Fruit fly (Drosophila melanogaster) whole organism, embryonic: ENCODE data around the gene CG32333.

Experiments
- Abd-B ChIP-seq: fragments of 200-800 bp; sonication (Bioruptor generic); optimal IDR thresholded peaks from 2 replicates; lab custom pipeline; 2018; ENCODE audit warnings: missing biosample characterization, mild to moderate bottlenecking, missing genetic modification characterization, moderate library complexity
- Adf1 ChIP-seq: fragments of 200-800 bp; sonication (Bioruptor generic); IDR thresholded peaks from 2 replicates; pipeline ENCODE4 v1.3.6; 2022; ENCODE audit warnings: missing biosample characterization, missing genetic modification characterization
- Antp ChIP-seq: fragments of 200-800 bp; sonication (Bioruptor generic); optimal IDR thresholded peaks from 3 replicates; lab custom pipeline; 2016; ENCODE audit warnings: missing biosample characterization, missing genetic modification characterization
- Atf6 ChIP-seq: fragments of 200-800 bp; sonication (Bioruptor generic); IDR thresholded peaks from 2 replicates; pipeline ENCODE4 v1.3.6; 2022; ENCODE audit warnings: missing biosample characterization, missing genetic modification characterization
- Bdp1 ChIP-seq: fragments of 200-800 bp; sonication (Bioruptor generic); optimal IDR thresholded peaks from 3 replicates; lab custom pipeline; 2016; ENCODE audit warnings: missing biosample characterization, missing genetic modification characterization
- C15 ChIP-seq: fragments of 200-800 bp; sonication (Bioruptor generic); IDR thresholded peaks from 3 replicates; pipeline ENCODE4 v1.3.6; 2022; ENCODE audit warnings: missing biosample characterization, missing genetic modification characterization
- CG12391 ChIP-seq: fragments of 200-800 bp; sonication (Bioruptor generic); optimal IDR thresholded peaks from 3 replicates; lab custom pipeline; 2018; ENCODE audit warnings: missing biosample characterization, mild to moderate bottlenecking, missing genetic modification characterization, moderate library complexity
- CG13894 ChIP-seq: fragments of 200-800 bp; sonication (Bioruptor generic); optimal IDR thresholded peaks from 3 replicates; lab custom pipeline; 2018; ENCODE audit warnings: missing biosample characterization, mild to moderate bottlenecking, missing genetic modification characterization, moderate library complexity
- CG1603 ChIP-seq: fragments of 200-800 bp; sonication (Bioruptor generic); optimal IDR thresholded peaks from 2 replicates; lab custom pipeline; 2019; ENCODE audit warnings: missing biosample characterization, mild to moderate bottlenecking, missing genetic modification characterization, moderate library complexity
- CG17186 ChIP-seq: fragments of 200-800 bp; sonication (Bioruptor generic); optimal IDR thresholded peaks from 3 replicates; lab custom pipeline; 2017; ENCODE audit warnings: missing biosample characterization, missing genetic modification reagents, missing genetic modification characterization
- CG17328 ChIP-seq: fragments of 200-800 bp; sonication (Bioruptor generic); IDR thresholded peaks from 2 replicates; pipeline ENCODE4 v1.3.6; 2022; ENCODE audit warnings: missing biosample characterization, missing genetic modification characterization
- CG1792 ChIP-seq: fragments of 200-800 bp; sonication (Bioruptor generic); optimal IDR thresholded peaks from 2 replicates; lab custom pipeline; 2016; ENCODE audit warnings: missing biosample characterization, missing genetic modification characterization
- CG18619 ChIP-seq: fragments of 200-800 bp; sonication (Bioruptor generic); optimal IDR thresholded peaks from 3 replicates; lab custom pipeline; 2017; ENCODE audit warnings: missing biosample characterization, mild to moderate bottlenecking, missing genetic modification characterization
- CG18764 ChIP-seq: fragments of 200-800 bp; sonication (Bioruptor generic); optimal IDR thresholded peaks from 3 replicates; lab custom pipeline; 2016; ENCODE audit warnings: missing biosample characterization, missing genetic modification characterization
- CG30403 ChIP-seq: fragments of 200-800 bp; sonication (Bioruptor generic); optimal IDR thresholded peaks from 3 replicates; lab custom pipeline; 2016; ENCODE audit warnings: missing biosample characterization, missing genetic modification characterization
- CG42726 ChIP-seq: fragments of 200-800 bp; sonication (Bioruptor generic); IDR thresholded peaks from 2 replicates; pipeline ENCODE4 v1.3.6; 2022; ENCODE audit warnings: missing biosample characterization, missing genetic modification characterization; ENCODE audit not compliant: partially characterized antibody
- CG4282 ChIP-seq: fragments of 200-800 bp; sonication (Bioruptor generic); optimal IDR thresholded peaks from 2 replicates; lab custom pipeline; 2016; ENCODE audit warnings: missing biosample characterization, missing genetic modification characterization
- CG6854 ChIP-seq: fragments of 200-800 bp; sonication (Bioruptor generic); optimal IDR thresholded peaks from 3 replicates; lab custom pipeline; 2017; ENCODE audit warnings: missing biosample characterization, mild to moderate bottlenecking, missing genetic modification characterization
- CG7839 ChIP-seq: fragments of 200-800 bp; sonication (Bioruptor generic); optimal IDR thresholded peaks from 3 replicates; lab custom pipeline; 2018; ENCODE audit warnings: missing biosample characterization, mild to moderate bottlenecking, missing genetic modification characterization, moderate library complexity
- CG9817 ChIP-seq: fragments of 200-800 bp; sonication (Bioruptor generic); optimal IDR thresholded peaks from 2 replicates; lab custom pipeline; 2018; ENCODE audit warnings: missing biosample characterization, mild to moderate bottlenecking, missing genetic modification characterization, moderate library complexity
- CrebB ChIP-seq: fragments of 200-800 bp; sonication (Bioruptor generic); optimal IDR thresholded peaks from 3 replicates; lab custom pipeline; 2018; ENCODE audit warnings: missing biosample characterization, mild to moderate bottlenecking, missing genetic modification characterization
- Dp ChIP-seq: fragments of 200-800 bp; sonication (Bioruptor generic); optimal IDR thresholded peaks from 2 replicates; lab custom pipeline; 2018; ENCODE audit warnings: missing biosample characterization, mild to moderate bottlenecking, missing genetic modification characterization, moderate library complexity
- H15 ChIP-seq: fragments of 200-800 bp; sonication (Bioruptor generic); IDR thresholded peaks from 3 replicates; pipeline ENCODE4 v1.3.6; 2022; ENCODE audit warnings: missing biosample characterization, missing genetic modification characterization
- Lim3 ChIP-seq: fragments of 200-800 bp; sonication (Bioruptor generic); IDR thresholded peaks from 2 replicates; pipeline ENCODE4 v1.3.6; 2022; ENCODE audit warnings: missing biosample characterization, missing genetic modification characterization
- MESR4 ChIP-seq: fragments of 200-800 bp; sonication (Bioruptor generic); optimal IDR thresholded peaks from 2 replicates; lab custom pipeline; 2018; ENCODE audit warnings: missing biosample characterization, mild to moderate bottlenecking, missing genetic modification characterization, moderate library complexity
- Oaz ChIP-seq: fragments of 200-800 bp; sonication (Bioruptor generic); IDR thresholded peaks from 2 replicates; pipeline ENCODE4 v1.3.6; 2022; ENCODE audit warnings: missing biosample characterization, missing genetic modification characterization
- Ravus ChIP-seq: fragments of 200-800 bp; sonication (Bioruptor generic); IDR thresholded peaks from 2 replicates; pipeline ENCODE4 v1.3.6; 2022; ENCODE audit warnings: missing biosample characterization, missing genetic modification characterization
- Sox102F ChIP-seq: fragments of 200-800 bp; sonication (Bioruptor generic); optimal IDR thresholded peaks from 2 replicates; lab custom pipeline; 2018; ENCODE audit warnings: missing biosample characterization, mild to moderate bottlenecking, missing genetic modification characterization, moderate library complexity
- Xbp1 ChIP-seq: fragments of 200-800 bp; sonication (Bioruptor generic); optimal IDR thresholded peaks from 3 replicates; lab custom pipeline; 2016; ENCODE audit warnings: missing biosample characterization, mild to moderate bottlenecking, missing genetic modification characterization
- ase ChIP-seq: fragments of 200-800 bp; sonication (Bioruptor generic); IDR thresholded peaks from 3 replicates; pipeline ENCODE4 v1.3.6; 2022; ENCODE audit warnings: missing biosample characterization, missing genetic modification characterization
- bcd ChIP-seq: fragments of 200-800 bp; sonication (Bioruptor generic); optimal IDR thresholded peaks from 2 replicates; lab custom pipeline; 2017; ENCODE audit warnings: missing biosample characterization, mild to moderate bottlenecking, missing genetic modification characterization
- chinmo ChIP-seq: fragments of 200-800 bp; sonication (Bioruptor generic); IDR thresholded peaks from 4 replicates; pipeline ENCODE4 v1.3.6; 2022; ENCODE audit warnings: missing biosample characterization, missing genetic modification characterization; ENCODE audit not compliant: partially characterized antibody
- en ChIP-seq: fragments of 200-800 bp; sonication (Bioruptor generic); optimal IDR thresholded peaks from 2 replicates; lab custom pipeline; 2016; ENCODE audit warnings: missing biosample characterization, missing genetic modification characterization
- eve ChIP-seq, 2 experiments: fragments of >200 bp; optimal IDR thresholded peaks; 2 replicates each; lab custom pipeline; 2017; ENCODE audit warnings: missing biosample characterization in 2 of 2, missing genetic modification characterization in 2 of 2
- ftz-f1 ChIP-seq: fragments of 200-800 bp; sonication (Bioruptor generic); optimal IDR thresholded peaks from 2 replicates; lab custom pipeline; 2016; ENCODE audit warnings: missing biosample characterization, missing genetic modification characterization
- gfzf ChIP-seq: fragments of 200-800 bp; sonication (Bioruptor generic); optimal IDR thresholded peaks from 2 replicates; lab custom pipeline; 2016; ENCODE audit warnings: missing biosample characterization, mild to moderate bottlenecking, missing genetic modification characterization, moderate library complexity
- gro ChIP-seq: fragments of 200-800 bp; sonication (Bioruptor generic); optimal IDR thresholded peaks from 2 replicates; lab custom pipeline; 2016; ENCODE audit warnings: missing biosample characterization, missing genetic modification characterization
- hb ChIP-seq: fragments of 200-800 bp; sonication (Bioruptor generic); IDR thresholded peaks from 3 replicates; pipeline ENCODE4 v1.3.6; 2022; ENCODE audit warnings: missing biosample characterization, missing genetic modification characterization; ENCODE audit not compliant: partially characterized antibody
- ind ChIP-seq: fragments of 200-800 bp; sonication (Bioruptor generic); optimal IDR thresholded peaks from 3 replicates; lab custom pipeline; 2016; ENCODE audit warnings: missing biosample characterization, missing genetic modification characterization
- inv ChIP-seq: fragments of 200-800 bp; sonication (Bioruptor generic); IDR thresholded peaks from 2 replicates; pipeline ENCODE4 v1.3.6; 2022; ENCODE audit warnings: missing biosample characterization, missing genetic modification characterization; ENCODE audit not compliant: partially characterized antibody
- klu ChIP-seq: fragments of 200-800 bp; sonication (Bioruptor generic); IDR thresholded peaks from 2 replicates; pipeline ENCODE4 v1.3.6; 2022; ENCODE audit warnings: missing biosample characterization, missing genetic modification characterization
- lmd ChIP-seq: fragments of 200-800 bp; sonication (Bioruptor generic); IDR thresholded peaks from 2 replicates; pipeline ENCODE4 v1.3.6; 2022; ENCODE audit warnings: missing biosample characterization, missing genetic modification characterization
- maf-S ChIP-seq: fragments of 200-800 bp; sonication (Bioruptor generic); optimal IDR thresholded peaks from 2 replicates; lab custom pipeline; 2016; ENCODE audit warnings: missing biosample characterization, missing genetic modification characterization
- mld ChIP-seq: fragments of 200-800 bp; sonication (Bioruptor generic); IDR thresholded peaks from 3 replicates; pipeline ENCODE4 v1.3.6; 2022; ENCODE audit warnings: missing biosample characterization, missing genetic modification characterization; ENCODE audit not compliant: partially characterized antibody
- nerfin-2 ChIP-seq: fragments of 200-800 bp; sonication (Bioruptor generic); IDR thresholded peaks from 2 replicates; pipeline ENCODE4 v1.3.6; 2022; ENCODE audit warnings: missing biosample characterization, missing genetic modification characterization; ENCODE audit not compliant: partially characterized antibody
- row ChIP-seq: fragments of 200-800 bp; sonication (Bioruptor generic); IDR thresholded peaks from 3 replicates; pipeline ENCODE4 v1.3.6; 2022; ENCODE audit warnings: missing biosample characterization, missing genetic modification characterization
- slou ChIP-seq: fragments of 200-800 bp; sonication (Bioruptor generic); optimal IDR thresholded peaks from 3 replicates; lab custom pipeline; 2016; ENCODE audit warnings: missing biosample characterization, missing genetic modification characterization
- stc ChIP-seq: fragments of 200-800 bp; sonication (Bioruptor generic); IDR thresholded peaks from 2 replicates; pipeline ENCODE4 v1.3.6; 2022; ENCODE audit warnings: missing biosample characterization, missing genetic modification characterization
- tin ChIP-seq: fragments of 200-800 bp; sonication (Bioruptor generic); optimal IDR thresholded peaks from 3 replicates; lab custom pipeline; 2016; ENCODE audit warnings: missing biosample characterization, missing genetic modification characterization
- tna ChIP-seq: fragments of 200-800 bp; sonication (Bioruptor generic); IDR thresholded peaks from 2 replicates; pipeline ENCODE4 v1.3.6; 2022; ENCODE audit warnings: missing biosample characterization, missing genetic modification characterization; ENCODE audit not compliant: partially characterized antibody
- wdn ChIP-seq: fragments of 200-800 bp; sonication (Bioruptor generic); IDR thresholded peaks from 2 replicates; pipeline ENCODE4 v1.3.6; 2022; ENCODE audit warnings: missing biosample characterization, missing genetic modification characterization

Gene CG32333

DNA sequence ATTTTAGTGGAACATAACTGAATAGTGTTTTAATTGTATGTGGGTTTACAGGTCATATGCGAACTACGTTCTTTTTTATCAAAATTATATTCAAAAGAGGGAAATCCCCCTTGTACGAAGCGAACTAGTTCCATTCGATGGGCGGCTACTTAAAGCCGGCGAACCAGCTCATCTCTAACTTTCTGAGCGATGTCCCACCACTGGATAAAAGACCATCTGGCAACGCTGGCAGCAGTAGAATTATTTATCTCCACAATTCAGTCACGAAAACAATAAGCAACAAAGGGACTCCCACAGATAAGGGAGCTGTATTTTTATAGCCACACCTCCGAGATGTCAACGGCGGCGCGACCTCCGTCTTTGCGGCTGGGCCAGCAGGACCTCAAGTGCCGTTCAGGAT lies 19.9 kb downstream of the CG32333 start, which contains the start of gene Rabex-5 (continued):
- TF ChIP-seq maf-S (GFP tag; lab: Kevin White, UChicago) (no peak), inv (GFP tag; lab: Robert Waterston, UW) (peak; percentile 82; the same call in 1 of the 2 replicates), chinmo (0 out of 4 replicates have a peak, but pooled peaks have one; percentile 15), lmd (GFP tag; lab: Robert Waterston, UW) (peak; percentile 15; the same call in 1 of the 2 replicates), CG42726 (GFP tag; lab: Robert Waterston, UW) (peak; percentile 87), ase (no peak), ind (GFP tag; lab: Kevin White, UChicago) (peak; percentile 4), mld (peak; percentile 66; the same call in 2 of the 3 replicates), H15 (GFP tag; lab: Robert Waterston, UW) (0 out of 3 replicates have a peak, but pooled peaks have one; percentile 18), CG1603 (tag; lab: Kevin White, UChicago) (peak; percentile 73), gfzf (GFP tag; lab: Kevin White, UChicago) (peak; percentile 23), en (GFP tag; lab: Kevin White, UChicago) (no peak), Bdp1 (GFP tag; lab: Kevin White, UChicago) (no peak), Atf6 (GFP tag; lab: Robert Waterston, UW) (no peak; the same call in 1 of the 2 replicates), row (GFP tag; lab: Robert Waterston, UW) (peak; percentile 88), Dp (GFP tag; lab: Kevin White, UChicago) (peak; percentile 67), bcd (peak; percentile 1), hb (GFP tag; lab: Robert Waterston, UW) (peak; percentile 71; the same call in 2 of the 3 replicates), tna (peak; percentile 74), CG13894 (peak; percentile 46), CG18764 (peak; percentile 25), tin (GFP tag; lab: Kevin White, UChicago) (peak; percentile 48), slou (GFP tag; lab: Kevin White, UChicago) (peak; percentile 13), C15 (GFP tag; lab: Robert Waterston, UW) (no peak), CG18619 (GFP tag; lab: Kevin White, UChicago) (no peak), klu (GFP tag; lab: Robert Waterston, UW) (no peak), CG9817 (tag; lab: Kevin White, UChicago) (no peak), stc (no peak), CG17186 (GFP tag; lab: Kevin White, UChicago) (peak; percentile 46), Adf1 (no peak), nerfin-2 (GFP tag; lab: Robert Waterston, UW) (peak; percentile 68), wdn (GFP tag; lab: Robert Waterston, UW) (no peak), Sox102F (GFP tag; lab: Kevin White, UChicago) (no peak), CG30403 (GFP tag; lab: Kevin White, UChicago) (peak; percentile 41), CG17328 (no peak), CG7839 (tag; lab: Kevin White, UChicago) (no peak), ftz-f1 (peak; percentile 0), Antp (GFP tag; lab: Kevin White, UChicago) (peak; percentile 65), Ravus (GFP tag; lab: Robert Waterston, UW) (no peak), CG1792 (GFP tag; lab: Kevin White, UChicago) (peak; percentile 8), eve (GFP tag; optimal IDR thresholded peaks at IDR 0.05; lab: Kevin White, UChicago) (no peak), CG6854 (GFP tag; lab: Kevin White, UChicago) (no peak), Lim3 (GFP tag; lab: Robert Waterston, UW) (no peak), Abd-B (GFP tag; lab: Kevin White, UChicago) (peak; percentile 2), CrebB (peak; percentile 18), Oaz (no peak), CG12391 (tag; lab: Kevin White, UChicago) (peak; percentile 43), Xbp1 (GFP tag; lab: Kevin White, UChicago) (peak; percentile 62), MESR4 (GFP tag; lab: Kevin White, UChicago) (peak; percentile 79), CG4282 (peak; percentile 20), gro (GFP tag; lab: Kevin White, UChicago) (no peak)
